Worm (Caenorhabditis elegans) whole organism, mixed stage, embryonic: ENCODE data around the gene K06B9.6.

Source experiments
- M03D4.4 ChIP-seq: sonication (generic microtip); optimal IDR thresholded peaks from 2 replicates; lab custom pipeline; 2017; ENCODE audit warnings: mild to moderate bottlenecking, missing genetic modification characterization, missing compliant biosample characterization
- blmp-1 ChIP-seq: fragments of 150-350 bp; optimal IDR thresholded peaks from 2 replicates; lab custom pipeline; 2014; ENCODE audit warnings: missing biosample characterization, missing genetic modification characterization
- ceh-43 ChIP-seq: fragments of 200-800 bp; sonication (Bioruptor generic); optimal IDR thresholded peaks from 2 replicates; lab custom pipeline; 2018; ENCODE audit warnings: mild to moderate bottlenecking, missing genetic modification characterization, moderate library complexity, missing compliant biosample characterization
- ces-1 ChIP-seq: fragments of 150-350 bp; optimal IDR thresholded peaks from 2 replicates; lab custom pipeline; 2014; ENCODE audit warnings: missing biosample characterization, missing genetic modification reagents, missing genetic modification characterization
- drap-1 ChIP-seq: fragments of 200-800 bp; sonication (Bioruptor generic); optimal IDR thresholded peaks from 3 replicates; lab custom pipeline; 2018; ENCODE audit warnings: mild to moderate bottlenecking, missing genetic modification characterization, missing compliant biosample characterization
- elt-3 ChIP-seq: fragments of 150-350 bp; optimal IDR thresholded peaks from 2 replicates; lab custom pipeline; 2014; ENCODE audit warnings: missing biosample characterization, missing genetic modification characterization
- lsy-2 ChIP-seq: fragments of 150-350 bp; optimal IDR thresholded peaks from 2 replicates; lab custom pipeline; 2014; ENCODE audit warnings: missing biosample characterization, missing genetic modification characterization
- nhr-2 ChIP-seq: fragments of 150-350 bp; optimal IDR thresholded peaks from 2 replicates; lab custom pipeline; 2014; ENCODE audit warnings: missing biosample characterization, missing genetic modification characterization
- nhr-237 ChIP-seq: fragments of 150-350 bp; optimal IDR thresholded peaks from 2 replicates; lab custom pipeline; 2014; ENCODE audit warnings: missing biosample characterization, missing genetic modification characterization
- pha-4 ChIP-seq: fragments of 150-350 bp; optimal IDR thresholded peaks from 2 replicates; lab custom pipeline; 2018; ENCODE audit warnings: missing biosample characterization, missing genetic modification reagents, missing genetic modification characterization
- snpc-4 ChIP-seq: fragments of 150-350 bp; optimal IDR thresholded peaks from 2 replicates; lab custom pipeline; 2014; ENCODE audit warnings: missing biosample characterization, missing genetic modification characterization
- unc-39 ChIP-seq: fragments of 150-350 bp; optimal IDR thresholded peaks from 2 replicates; lab custom pipeline; 2014; ENCODE audit warnings: missing biosample characterization, missing genetic modification characterization
- unc-62 ChIP-seq: fragments of 150-350 bp; optimal IDR thresholded peaks from 2 replicates; lab custom pipeline; 2014; ENCODE audit warnings: missing biosample characterization, missing genetic modification reagents, missing genetic modification characterization
- zip-8 ChIP-seq: fragments of 150-350 bp; optimal IDR thresholded peaks from 2 replicates; lab custom pipeline; 2014; ENCODE audit warnings: missing biosample characterization, missing genetic modification characterization

DNA sequence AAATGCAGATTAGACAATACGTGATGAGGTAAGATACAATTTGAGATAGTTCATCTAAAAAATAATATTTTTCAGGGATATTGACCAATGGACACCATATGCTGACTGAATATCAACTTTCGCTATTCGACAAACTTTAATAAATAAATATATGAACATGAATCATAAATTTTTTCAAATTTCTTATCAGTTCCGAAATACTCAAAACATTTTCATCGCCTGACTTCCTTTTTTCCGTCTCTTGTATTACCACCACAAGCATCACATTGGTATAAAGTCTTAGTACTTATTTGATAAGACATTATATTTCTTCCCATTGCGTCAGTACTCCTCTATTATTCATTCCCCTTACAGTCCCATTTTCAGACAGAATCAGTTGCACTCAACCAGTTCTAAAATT lies 44.5 kb downstream of the K06B9.6 start, which contains the start of the genes K08D10.10 and R07C12.1:
- TF ChIP-seq snpc-4 (no peak), drap-1 (no peak), unc-39 (no peak), ceh-43 (GFP tag; lab: Kevin White, UChicago) (no peak), elt-3 (no peak), blmp-1 (tag; lab: Kevin White, UChicago) (no peak), ces-1 (no peak), pha-4 (tag; lab: Kevin White, UChicago) (no peak), unc-62 (GFP tag; lab: Kevin White, UChicago) (no peak), nhr-237 (tag; lab: Kevin White, UChicago) (no peak), zip-8 (tag; lab: Kevin White, UChicago) (no peak), nhr-2 (tag; lab: Kevin White, UChicago) (no peak), lsy-2 (tag; lab: Kevin White, UChicago) (no peak), M03D4.4 (no peak)
